Fruit fly (Drosophila melanogaster): ENCODE measurements around the gene CG13144.
A peak's percentile ranks its signal among the peaks of the same experiment; 100 is the strongest.

Gene CG13144

DNA sequence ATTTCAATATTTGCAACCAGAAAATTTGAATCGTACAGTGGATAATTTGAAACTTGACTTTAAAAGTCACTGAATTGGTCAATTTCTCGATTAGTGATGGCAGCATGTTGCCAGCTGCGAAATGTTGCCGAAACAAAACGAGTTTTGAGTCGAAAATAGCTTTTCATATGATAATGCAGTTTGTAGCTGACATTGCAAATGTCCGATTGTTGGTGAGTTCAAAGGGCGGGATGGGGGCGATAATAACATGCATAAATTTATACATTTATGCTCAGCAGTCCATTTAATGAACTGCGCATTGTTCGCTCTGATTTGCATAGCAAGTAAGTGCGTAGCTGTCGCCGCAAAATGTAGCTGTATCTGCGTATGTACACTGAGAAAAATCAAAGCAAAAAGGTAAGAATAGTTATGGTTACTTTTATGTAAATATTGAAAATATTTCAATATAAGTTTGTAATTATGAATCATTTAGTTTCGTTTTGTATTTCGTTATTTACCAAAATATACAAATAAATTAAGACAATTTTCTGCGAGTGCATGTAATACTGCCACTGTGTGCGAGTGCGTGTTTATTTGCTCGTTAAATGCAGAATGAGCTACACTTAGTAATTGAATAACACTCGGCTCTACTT is 35.8 kb upstream of the CG13144 start, which contains the start of gene Lip4:
Gene Lip4 (plus strand): TSS at position 620 of the 632 bp plus-strand sequence.
- TF ChIP-seq Jra (GFP tag; optimal IDR thresholded peaks at IDR 0.05) = peak; percentile 5
- no peak for TF ChIP-seq Rel (GFP tag; optimal IDR thresholded peaks at IDR 0.05)
- TF ChIP-seq Rel (tag; optimal IDR thresholded peaks at IDR 0.05) = no peak
- TF ChIP-seq Abd-B (GFP tag; optimal IDR thresholded peaks at IDR 0.05) = no peak
- peak; percentile 44 for TF ChIP-seq h (GFP tag; optimal IDR thresholded peaks at IDR 0.05)
- TF ChIP-seq Dif (GFP tag; optimal IDR thresholded peaks at IDR 0.05; ENCODE audit: partially characterized antibody) = no peak
- peak; percentile 11 for TF ChIP-seq dmrt93B (GFP tag; optimal IDR thresholded peaks at IDR 0.05)
- peak; percentile 46 for TF ChIP-seq OdsH (GFP tag; optimal IDR thresholded peaks at IDR 0.05)
- TF ChIP-seq br (GFP tag; optimal IDR thresholded peaks at IDR 0.05) = peak; percentile 22
- no peak for TF ChIP-seq Myc (optimal IDR thresholded peaks at IDR 0.05)
- TF ChIP-seq psq (GFP tag; optimal IDR thresholded peaks at IDR 0.05) = peak; percentile 37
- TF ChIP-seq Dfd (GFP tag; optimal IDR thresholded peaks at IDR 0.05) = peak; percentile 11
- no peak for TF ChIP-seq dsf (GFP tag; optimal IDR thresholded peaks at IDR 0.05; ENCODE audit: borderline replicate concordance)
- TF ChIP-seq Hnf4 (GFP tag; optimal IDR thresholded peaks at IDR 0.05) = peak; percentile 23
- peak; percentile 42 for TF ChIP-seq Sp1 (GFP tag; optimal IDR thresholded peaks at IDR 0.05)
- peak; percentile 63 for TF ChIP-seq fru (GFP tag; optimal IDR thresholded peaks at IDR 0.05)
- peak; percentile 20 for TF ChIP-seq ey (GFP tag; optimal IDR thresholded peaks at IDR 0.05)
- no peak for TF ChIP-seq Hr83 (GFP tag; optimal IDR thresholded peaks at IDR 0.05; ENCODE audit: poor library complexity, severe bottlenecking)
- TF ChIP-seq brk (GFP tag; optimal IDR thresholded peaks at IDR 0.05) = no peak
- TF ChIP-seq HLH106 (tag; optimal IDR thresholded peaks at IDR 0.05) = peak; percentile 58
- no peak for TF ChIP-seq woc (GFP tag; optimal IDR thresholded peaks at IDR 0.05)
- TF ChIP-seq sage (GFP tag; optimal IDR thresholded peaks at IDR 0.05) = no peak
- TF ChIP-seq sv (GFP tag; optimal IDR thresholded peaks at IDR 0.05) = peak; percentile 61
- TF ChIP-seq CG9705 (GFP tag; optimal IDR thresholded peaks at IDR 0.05) = no peak
- TF ChIP-seq Mio (GFP tag; optimal IDR thresholded peaks at IDR 0.05) = no peak
- peak; percentile 45 for TF ChIP-seq rgr (GFP tag; optimal IDR thresholded peaks at IDR 0.05)
- TF ChIP-seq foxo (GFP tag; optimal IDR thresholded peaks at IDR 0.05) = peak in 1 of 2 experiments; percentile 62
- TF ChIP-seq CrebA (GFP tag; optimal IDR thresholded peaks at IDR 0.05; ENCODE audit: borderline replicate concordance) = no peak

DNA sequence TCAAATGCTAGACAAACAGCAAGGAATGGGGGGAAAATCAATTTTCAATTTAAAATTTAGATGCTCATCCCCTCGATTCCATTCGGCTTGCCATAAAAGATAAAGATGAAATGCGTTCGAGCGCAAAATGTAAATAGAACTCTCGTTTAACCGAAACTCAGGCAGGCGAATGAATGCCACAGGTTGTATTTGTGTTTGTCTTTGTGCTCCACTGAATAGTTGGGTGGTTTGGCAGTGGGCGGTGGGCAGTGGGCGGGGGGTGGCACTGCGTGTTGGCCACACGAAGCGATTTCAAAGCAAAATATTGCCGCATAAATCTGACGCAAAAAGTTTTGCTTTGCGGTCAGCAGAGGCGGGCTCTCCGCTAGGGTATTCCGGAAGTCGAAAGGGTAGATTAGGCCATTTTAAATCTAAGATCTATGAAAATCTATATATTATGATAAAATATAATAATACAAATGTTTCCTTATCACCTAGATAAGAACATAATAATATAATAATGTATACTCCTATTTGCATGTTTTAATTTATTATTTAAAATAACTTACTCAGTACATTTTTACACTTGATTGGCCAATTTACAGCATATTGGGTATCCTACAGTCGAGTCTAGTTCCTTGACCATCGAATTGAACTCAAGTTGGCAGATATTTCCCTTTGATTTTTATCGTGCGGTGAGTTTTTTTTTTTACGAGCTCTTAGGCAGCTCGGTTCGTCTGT is 31.1 kb upstream of the CG13144 start:
- TF ChIP-seq CG9705 (GFP tag; optimal IDR thresholded peaks at IDR 0.05) = no peak
- TF ChIP-seq psq (GFP tag; optimal IDR thresholded peaks at IDR 0.05) = no peak
- TF ChIP-seq dmrt93B (GFP tag; optimal IDR thresholded peaks at IDR 0.05) = no peak
- no peak for TF ChIP-seq dsf (GFP tag; optimal IDR thresholded peaks at IDR 0.05; ENCODE audit: borderline replicate concordance)
- no peak for TF ChIP-seq pan (optimal IDR thresholded peaks at IDR 0.05)
- TF ChIP-seq foxo (GFP tag; optimal IDR thresholded peaks at IDR 0.05) = no peak
- no peak for TF ChIP-seq CrebA (GFP tag; optimal IDR thresholded peaks at IDR 0.05; ENCODE audit: borderline replicate concordance)

DNA sequence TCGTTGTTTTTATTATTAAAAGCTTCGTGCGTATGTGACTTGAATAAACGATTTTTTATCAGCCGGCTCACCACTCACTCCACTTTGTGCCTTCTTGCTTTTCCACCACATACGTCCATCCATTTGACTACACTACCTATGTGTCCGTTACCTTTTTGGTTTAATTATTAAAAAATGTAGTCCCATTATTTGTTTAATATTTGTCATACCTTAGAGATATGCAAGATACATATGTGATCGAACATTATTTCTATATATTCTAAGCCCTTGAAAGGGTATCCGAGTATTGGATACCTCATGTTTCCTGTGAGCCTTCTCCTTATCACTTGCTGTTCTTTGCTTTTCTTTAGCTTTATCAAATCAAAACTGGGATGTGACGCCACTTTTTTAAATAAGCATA is 28.0 kb upstream of the CG13144 start:
- TF ChIP-seq woc (GFP tag; optimal IDR thresholded peaks at IDR 0.05) = peak; percentile 44
- no peak for TF ChIP-seq dl (GFP tag; optimal IDR thresholded peaks at IDR 0.05; ENCODE audit: insufficient read depth in 1 of 2, partially characterized antibody in 2 of 2)
- TF ChIP-seq usp (GFP tag; optimal IDR thresholded peaks at IDR 0.05) = no peak
- TF ChIP-seq Sp1 (GFP tag; optimal IDR thresholded peaks at IDR 0.05) = peak; percentile 78
- TF ChIP-seq br (GFP tag; optimal IDR thresholded peaks at IDR 0.05) = peak; percentile 80
- TF ChIP-seq HLH106 (tag; optimal IDR thresholded peaks at IDR 0.05) = peak; percentile 84
- TF ChIP-seq N (GFP tag; optimal IDR thresholded peaks at IDR 0.05) = no peak
- TF ChIP-seq dsf (GFP tag; optimal IDR thresholded peaks at IDR 0.05; ENCODE audit: borderline replicate concordance) = peak; percentile 11
- peak; percentile 90 for TF ChIP-seq h (GFP tag; optimal IDR thresholded peaks at IDR 0.05)
- TF ChIP-seq Hr83 (GFP tag; optimal IDR thresholded peaks at IDR 0.05; ENCODE audit: poor library complexity, severe bottlenecking) = no peak
- no peak for TF ChIP-seq Abd-B (GFP tag; optimal IDR thresholded peaks at IDR 0.05)
- no peak for TF ChIP-seq Myc (optimal IDR thresholded peaks at IDR 0.05)
- no peak for TF ChIP-seq Hr78 (GFP tag; optimal IDR thresholded peaks at IDR 0.05)
- TF ChIP-seq CrebA (GFP tag; optimal IDR thresholded peaks at IDR 0.05; ENCODE audit: borderline replicate concordance) = no peak
- TF ChIP-seq brk (GFP tag; optimal IDR thresholded peaks at IDR 0.05) = peak; percentile 50
- no peak for TF ChIP-seq Rel (GFP tag; optimal IDR thresholded peaks at IDR 0.05)
- TF ChIP-seq Rel (tag; optimal IDR thresholded peaks at IDR 0.05) = peak; percentile 21
- peak; percentile 10 for TF ChIP-seq CG9705 (GFP tag; optimal IDR thresholded peaks at IDR 0.05)
- peak; percentile 10 to 82 for TF ChIP-seq foxo (GFP tag; optimal IDR thresholded peaks at IDR 0.05)
- no peak for TF ChIP-seq Vsx2 (GFP tag; optimal IDR thresholded peaks at IDR 0.05; ENCODE audit: partially characterized antibody)
- TF ChIP-seq CG32264 (GFP tag; optimal IDR thresholded peaks at IDR 0.05) = peak; percentile 53
- no peak for TF ChIP-seq Jra (GFP tag; optimal IDR thresholded peaks at IDR 0.05)
- TF ChIP-seq Dfd (GFP tag; optimal IDR thresholded peaks at IDR 0.05) = no peak
- TF ChIP-seq sage (GFP tag; optimal IDR thresholded peaks at IDR 0.05) = peak; percentile 73
- TF ChIP-seq fru (GFP tag; optimal IDR thresholded peaks at IDR 0.05) = peak; percentile 84
- peak; percentile 81 for TF ChIP-seq rgr (GFP tag; optimal IDR thresholded peaks at IDR 0.05)
- TF ChIP-seq ey (GFP tag; optimal IDR thresholded peaks at IDR 0.05) = peak; percentile 84
- no peak for TF ChIP-seq Mio (GFP tag; optimal IDR thresholded peaks at IDR 0.05)
- no peak for TF ChIP-seq jim (GFP tag; optimal IDR thresholded peaks at IDR 0.05)
- peak; percentile 81 for TF ChIP-seq Hnf4 (GFP tag; optimal IDR thresholded peaks at IDR 0.05)
- TF ChIP-seq OdsH (GFP tag; optimal IDR thresholded peaks at IDR 0.05) = peak; percentile 78
- TF ChIP-seq GATAd (GFP tag; optimal IDR thresholded peaks at IDR 0.05) = no peak
- no peak for TF ChIP-seq sv (GFP tag; optimal IDR thresholded peaks at IDR 0.05)
- TF ChIP-seq Dif (GFP tag; optimal IDR thresholded peaks at IDR 0.05; ENCODE audit: partially characterized antibody) = no peak
- no peak for TF ChIP-seq pan (optimal IDR thresholded peaks at IDR 0.05)
- TF ChIP-seq psq (GFP tag; optimal IDR thresholded peaks at IDR 0.05) = peak; percentile 73
- TF ChIP-seq tai (GFP tag; optimal IDR thresholded peaks at IDR 0.05) = peak; percentile 34
